Fruit fly (Drosophila melanogaster) S2 (cell line): ENCODE measurements around the gene Xrcc2.

Source experiments
- CG8478 ChIP-seq: fragments of >200 bp; optimal IDR thresholded peaks from 2 replicates; lab custom pipeline; 2018
- CTCF ChIP-seq, 2 experiments: fragments of >200 bp; optimal IDR thresholded peaks; 2 replicates each; lab custom pipeline; 2018

- TF ChIP-seq CG8478 (no peak), CTCF (optimal IDR thresholded peaks at IDR 0.05; lab: Kevin White, UChicago) (no peak)
These were observed 34.5 kb downstream of the Xrcc2 start for dm6 chrX:18534393-18534792.
